Worm (Caenorhabditis elegans) whole organism, L1 larva: Measurements from ENCODE around the gene arl-3.
A peak's percentile ranks its signal among the peaks of the same experiment; 100 is the strongest.

Source experiments
- C04F5.9 ChIP-seq: sonication (generic microtip); optimal IDR thresholded peaks from 2 replicates; lab custom pipeline; 2016; ENCODE audit warnings: missing genetic modification characterization, missing compliant biosample characterization
- C16A3.4 ChIP-seq: fragments of 150-350 bp; optimal IDR thresholded peaks from 2 replicates; lab custom pipeline; 2014; ENCODE audit warnings: missing biosample characterization, missing genetic modification characterization
- F16B12.6 ChIP-seq: fragments of 150-350 bp; optimal IDR thresholded peaks from 2 replicates; lab custom pipeline; 2014; ENCODE audit warnings: missing biosample characterization, missing genetic modification characterization
- aly-2 ChIP-seq: fragments of 150-350 bp; optimal IDR thresholded peaks from 2 replicates; lab custom pipeline; 2014; ENCODE audit warnings: missing biosample characterization, missing genetic modification characterization
- ama-1 ChIP-seq: fragments of 150-350 bp; optimal IDR thresholded peaks from 2 replicates; lab custom pipeline; 2014
- blmp-1 ChIP-seq: fragments of 150-350 bp; optimal IDR thresholded peaks from 2 replicates; lab custom pipeline; 2014; ENCODE audit warnings: missing biosample characterization, missing genetic modification characterization
- ceh-82 ChIP-seq, 3 experiments: fragments of 150-350 bp in 1 of 3; sonication (generic microtip) in 2 of 3; optimal IDR thresholded peaks; 2 replicates each; lab custom pipeline; 2014 to 2017; ENCODE audit warnings: missing biosample characterization in 3 of 3, missing genetic modification characterization in 3 of 3
- ceh-88 ChIP-seq: fragments of 200-800 bp; sonication (Bioruptor generic); IDR thresholded peaks from 2 replicates; pipeline ENCODE4 v1.3.6; 2022; ENCODE audit warnings: missing genetic modification characterization, missing compliant biosample characterization
- ceh-90 ChIP-seq: sonication (generic microtip); optimal IDR thresholded peaks from 2 replicates; lab custom pipeline; 2016; ENCODE audit warnings: missing genetic modification characterization, missing compliant biosample characterization
- ces-1 ChIP-seq: fragments of 150-350 bp; optimal IDR thresholded peaks from 2 replicates; lab custom pipeline; 2014; ENCODE audit warnings: missing biosample characterization, missing genetic modification reagents, missing genetic modification characterization
- efl-1 ChIP-seq, 4 experiments: fragments of 150-350 bp; optimal IDR thresholded peaks in 3 of 4; peaks in 1 of 4; 1 replicate in 1 of 4; 2 replicates in 3 of 4; lab custom pipeline; 2014; ENCODE audit warnings: missing biosample characterization in 2 of 4, missing genetic modification characterization in 2 of 4, missing genetic modification reagents in 2 of 4
- efl-3 ChIP-seq: fragments of 200-800 bp; sonication (Bioruptor generic); optimal IDR thresholded peaks from 2 replicates; lab custom pipeline; 2018; ENCODE audit warnings: mild to moderate bottlenecking, missing genetic modification characterization, missing compliant biosample characterization
- egl-13 ChIP-seq: sonication (generic microtip); optimal IDR thresholded peaks from 2 replicates; lab custom pipeline; 2016; ENCODE audit warnings: missing genotype, missing genetic modification reagents, missing genetic modification characterization, missing compliant biosample characterization
- egl-27 ChIP-seq, 2 experiments: fragments of 150-350 bp in 1 of 2; sonication (generic microtip); optimal IDR thresholded peaks; 3 replicates each; lab custom pipeline; 2017 to 2018; ENCODE audit warnings: missing biosample characterization in 2 of 2, missing genetic modification characterization in 2 of 2, missing genetic modification reagents in 2 of 2
- fkh-4 ChIP-seq: sonication (generic microtip); optimal IDR thresholded peaks from 2 replicates; lab custom pipeline; 2016; ENCODE audit warnings: missing compliant biosample characterization, missing genetic modification characterization, borderline replicate concordance
- irx-1 ChIP-seq: sonication (generic microtip); optimal IDR thresholded peaks from 2 replicates; lab custom pipeline; 2016; ENCODE audit warnings: missing genetic modification characterization, missing compliant biosample characterization
- lin-14 ChIP-seq: fragments of 200-800 bp; sonication (Bioruptor generic); optimal IDR thresholded peaks from 2 replicates; lab custom pipeline; 2018; ENCODE audit warnings: mild to moderate bottlenecking, missing genetic modification characterization, moderate library complexity, missing compliant biosample characterization
- lin-35 ChIP-seq, 2 experiments: fragments of 150-350 bp; optimal IDR thresholded peaks; 2 replicates each; lab custom pipeline; 2014; ENCODE audit warnings: missing biosample characterization in 2 of 2, missing genetic modification characterization in 2 of 2, missing genetic modification reagents in 2 of 2
- lir-3 ChIP-seq: sonication (generic microtip); optimal IDR thresholded peaks from 2 replicates; lab custom pipeline; 2016; ENCODE audit warnings: mild to moderate bottlenecking, missing genetic modification characterization, moderate library complexity, missing compliant biosample characterization; ENCODE audit not compliant: poor library complexity
- lsy-2 ChIP-seq, 2 experiments: fragments of 150-350 bp; optimal IDR thresholded peaks; 2 replicates each; lab custom pipeline; 2014; ENCODE audit warnings: missing biosample characterization in 2 of 2, missing genetic modification characterization in 2 of 2
- mep-1 ChIP-seq: fragments of 150-350 bp; optimal IDR thresholded peaks from 2 replicates; lab custom pipeline; 2014; ENCODE audit warnings: missing biosample characterization, missing genetic modification characterization
- nhr-11 ChIP-seq: fragments of 150-350 bp; optimal IDR thresholded peaks from 2 replicates; lab custom pipeline; 2014; ENCODE audit warnings: missing biosample characterization, missing genetic modification characterization
- nhr-20 ChIP-seq: sonication (generic microtip); optimal IDR thresholded peaks from 2 replicates; lab custom pipeline; 2016; ENCODE audit warnings: mild to moderate bottlenecking, missing genetic modification characterization, missing compliant biosample characterization
- nhr-28 ChIP-seq: fragments of 150-350 bp; optimal IDR thresholded peaks from 2 replicates; lab custom pipeline; 2014; ENCODE audit warnings: missing biosample characterization, missing genetic modification characterization
- nhr-47 ChIP-seq: sonication (generic microtip); optimal IDR thresholded peaks from 2 replicates; lab custom pipeline; 2016; ENCODE audit warnings: mild to moderate bottlenecking, missing genetic modification characterization, moderate library complexity, missing compliant biosample characterization
- nhr-76 ChIP-seq: sonication (generic microtip); optimal IDR thresholded peaks from 2 replicates; lab custom pipeline; 2017; ENCODE audit warnings: missing biosample characterization, missing genetic modification characterization
- nhr-84 ChIP-seq: sonication (generic microtip); optimal IDR thresholded peaks from 2 replicates; lab custom pipeline; 2017; ENCODE audit warnings: missing biosample characterization, missing genetic modification characterization
- nhr-90 ChIP-seq: sonication (generic microtip); optimal IDR thresholded peaks from 2 replicates; lab custom pipeline; 2016; ENCODE audit warnings: mild to moderate bottlenecking, missing genetic modification characterization, missing compliant biosample characterization; ENCODE audit not compliant: poor library complexity
- pag-3 ChIP-seq: sonication (generic microtip); optimal IDR thresholded peaks from 2 replicates; lab custom pipeline; 2017; ENCODE audit warnings: missing genetic modification characterization, mild to moderate bottlenecking, missing compliant biosample characterization, antibody characterized with exemption, borderline replicate concordance; ENCODE audit not compliant: insufficient read depth
- skn-1 ChIP-seq: fragments of 150-350 bp; optimal IDR thresholded peaks from 2 replicates; lab custom pipeline; 2014; ENCODE audit warnings: missing biosample characterization, missing genetic modification characterization
- snu-23 ChIP-seq: sonication (generic microtip); optimal IDR thresholded peaks from 2 replicates; lab custom pipeline; 2016; ENCODE audit warnings: missing genetic modification characterization, missing compliant biosample characterization
- sptf-1 ChIP-seq: fragments of 150-350 bp; optimal IDR thresholded peaks from 2 replicates; lab custom pipeline; 2014; ENCODE audit warnings: missing biosample characterization, missing genetic modification characterization
- tbx-2 ChIP-seq: sonication (generic microtip); optimal IDR thresholded peaks from 2 replicates; lab custom pipeline; 2016; ENCODE audit warnings: missing genetic modification characterization, missing compliant biosample characterization
- unc-30 ChIP-seq: sonication (generic microtip); optimal IDR thresholded peaks from 2 replicates; lab custom pipeline; 2017; ENCODE audit warnings: missing biosample characterization, missing genetic modification characterization
- xbp-1 ChIP-seq: sonication (generic microtip); optimal IDR thresholded peaks from 2 replicates; lab custom pipeline; 2016; ENCODE audit warnings: missing genetic modification characterization, missing compliant biosample characterization
- ztf-11 ChIP-seq, 2 experiments: sonication (generic microtip); optimal IDR thresholded peaks; 2 replicates each; lab custom pipeline; 2016 to 2017; ENCODE audit warnings: missing genetic modification characterization in 2 of 2, missing biosample characterization in 1 of 2, missing compliant biosample characterization in 1 of 2

The arl-3 gene

ce11 chrII:14620730-14621129 lies 14.5 kb downstream of the arl-3 start:
- TF ChIP-seq tbx-2 (tag; lab: Kevin White, UChicago) (no peak), irx-1 (tag; lab: Kevin White, UChicago) (no peak), ces-1 (GFP tag; lab: Kevin White, UChicago) (no peak), skn-1 (tag; lab: Kevin White, UChicago) (no peak), blmp-1 (tag; lab: Kevin White, UChicago) (no peak), nhr-76 (no peak), lin-35 (GFP tag; optimal IDR thresholded peaks at IDR 0.05; lab: Kevin White, UChicago) (no peak), lin-14 (GFP tag; lab: Kevin White, UChicago) (no peak), efl-1 (optimal IDR thresholded peaks at IDR 0.05; lab: Kevin White, UChicago) (no peak), efl-1 (GFP tag; optimal IDR thresholded peaks at IDR 0.05 in 1 of 2; lab: Kevin White, UChicago) (no peak), egl-27 (tag; optimal IDR thresholded peaks at IDR 0.05; lab: Kevin White, UChicago) (no peak), nhr-47 (tag; lab: Kevin White, UChicago) (no peak), nhr-20 (no peak), nhr-28 (no peak), nhr-90 (tag; lab: Kevin White, UChicago) (no peak), unc-30 (tag; lab: Kevin White, UChicago) (no peak)
- TF ChIP-seq, all 84 proteins: peak for 0

- no peak for TF ChIP-seq ztf-11 (tag; optimal IDR thresholded peaks at IDR 0.05; lab: Kevin White, UChicago)
- no peak for TF ChIP-seq C04F5.9
- no peak for TF ChIP-seq nhr-84 (tag; lab: Kevin White, UChicago)
- TF ChIP-seq pag-3 = no peak
Measured at ce11 chrII:14622758-14623157, 16.5 kb downstream of the arl-3 start, which contains the start of gene mltn-10. Gene mltn-10 (plus strand): TSS chrII:14623058.

ce11 chrII:14626883-14627282 lies 20.6 kb downstream of the arl-3 start:
- TF ChIP-seq blmp-1 (tag; lab: Kevin White, UChicago) (peak; percentile 97), unc-30 (tag; lab: Kevin White, UChicago) (no peak)

ce11 chrII:14627330-14627729 lies 21.1 kb downstream of the arl-3 start, which contains the start of gene tag-297:
Gene tag-297 (plus strand): TSS chrII:14627630.
- TF ChIP-seq fkh-4 (tag; lab: Kevin White, UChicago) (no peak), ceh-90 (tag; lab: Kevin White, UChicago) (no peak), C16A3.4 (tag; lab: Kevin White, UChicago) (no peak), egl-13 (tag; lab: Kevin White, UChicago) (no peak), unc-30 (tag; lab: Kevin White, UChicago) (no peak), snu-23 (GFP tag; lab: Kevin White, UChicago) (no peak)
- TF ChIP-seq, all 84 proteins: peak for 0

- no peak for TF ChIP-seq ama-1 (lab: Kevin White, UChicago)
- TF ChIP-seq nhr-11 (tag; lab: Kevin White, UChicago) = no peak
- no peak for TF ChIP-seq aly-2 (tag; lab: Kevin White, UChicago)
- TF ChIP-seq mep-1 (tag; lab: Kevin White, UChicago) = no peak
- TF ChIP-seq ceh-82 (tag; optimal IDR thresholded peaks at IDR 0.05; lab: Kevin White, UChicago) = no peak
- no peak for TF ChIP-seq nhr-47 (tag; lab: Kevin White, UChicago)
- no peak for TF ChIP-seq F16B12.6 (tag; lab: Kevin White, UChicago)
- TF ChIP-seq nhr-20 = no peak
- TF ChIP-seq sptf-1 = no peak
- TF ChIP-seq efl-1 (optimal IDR thresholded peaks at IDR 0.05; lab: Kevin White, UChicago) = no peak
- TF ChIP-seq efl-1 (GFP tag; optimal IDR thresholded peaks at IDR 0.05 in 1 of 2; lab: Kevin White, UChicago) = no peak
- TF ChIP-seq ceh-88 (GFP tag; lab: Robert Waterston, UW) = no peak
- no peak for TF ChIP-seq xbp-1
- TF ChIP-seq lir-3 = no peak
- TF ChIP-seq lsy-2 (tag; optimal IDR thresholded peaks at IDR 0.05; lab: Kevin White, UChicago) = no peak
- TF ChIP-seq efl-3 (GFP tag; lab: Kevin White, UChicago) = no peak
Measured at ce11 chrII:14632823-14633222, 26.6 kb downstream of the arl-3 start, which contains the start of gene C38C6.3. Gene C38C6.3 (plus strand): TSS chrII:14633123.
